Worm (Caenorhabditis elegans): ENCODE data around the gene R13D11.10.

The R13D11.10 gene

ce11 chrV:777285-777684 lies 35.7 kb downstream of the R13D11.10 start, which contains the start of gene R09E12.9:
R09E12.9 (plus strand) TSS chrV:777600.
- no peak for TF ChIP-seq flt-1 (GFP tag; IDR thresholded peaks at IDR 0.05)
- no peak for TF ChIP-seq klf-2 (GFP tag; conservative IDR thresholded peaks at IDR 0.05)
- no peak for TF ChIP-seq ref-1 (GFP tag; conservative IDR thresholded peaks at IDR 0.05)
- no peak for TF ChIP-seq cog-1 (tag; optimal IDR thresholded peaks at IDR 0.05)

- TF ChIP-seq T22C8.4 (GFP tag; IDR thresholded peaks at IDR 0.05), result no peak
- TF ChIP-seq klf-2 (GFP tag; conservative IDR thresholded peaks at IDR 0.05), result no peak
- TF ChIP-seq flt-1 (GFP tag; IDR thresholded peaks at IDR 0.05), result no peak
- no peak for TF ChIP-seq med-1 (GFP tag; optimal IDR thresholded peaks at IDR 0.05; ENCODE audit: insufficient read depth)
- TF ChIP-seq tab-1 (GFP tag; IDR thresholded peaks at IDR 0.05), result no peak
- no peak for TF ChIP-seq cog-1 (tag; optimal IDR thresholded peaks at IDR 0.05)
- no peak for TF ChIP-seq ztf-29 (GFP tag; IDR thresholded peaks at IDR 0.05)
- no peak for TF ChIP-seq ztf-23 (GFP tag; IDR thresholded peaks at IDR 0.05)
- no peak for TF ChIP-seq ref-1 (GFP tag; conservative IDR thresholded peaks at IDR 0.05)
Observed at ce11 chrV:774875-775359, 38.1 kb downstream of the R13D11.10 start, which contains the start of gene srbc-58. srbc-58 (plus strand) TSS chrV:774995.

- TF ChIP-seq ztf-23 (GFP tag; IDR thresholded peaks at IDR 0.05) (no peak), tab-1 (GFP tag; IDR thresholded peaks at IDR 0.05) (no peak), cog-1 (tag; optimal IDR thresholded peaks at IDR 0.05) (no peak), klf-2 (GFP tag; conservative IDR thresholded peaks at IDR 0.05) (no peak), ztf-29 (GFP tag; IDR thresholded peaks at IDR 0.05) (no peak), ref-1 (GFP tag; conservative IDR thresholded peaks at IDR 0.05) (no peak), T22C8.4 (GFP tag; IDR thresholded peaks at IDR 0.05) (no peak), flt-1 (GFP tag; IDR thresholded peaks at IDR 0.05) (no peak), med-1 (GFP tag; optimal IDR thresholded peaks at IDR 0.05; ENCODE audit: insufficient read depth) (no peak)
Observed at ce11 chrV:774341-774740, 38.7 kb downstream of the R13D11.10 start.

- TF ChIP-seq ztf-29 (GFP tag; IDR thresholded peaks at IDR 0.05), result no peak
- TF ChIP-seq cog-1 (tag; optimal IDR thresholded peaks at IDR 0.05), result peak; percentile 68
- no peak for TF ChIP-seq T22C8.4 (GFP tag; IDR thresholded peaks at IDR 0.05)
- no peak for TF ChIP-seq ref-1 (GFP tag; conservative IDR thresholded peaks at IDR 0.05)
- no peak for TF ChIP-seq klf-2 (GFP tag; conservative IDR thresholded peaks at IDR 0.05)
- no peak for TF ChIP-seq flt-1 (GFP tag; IDR thresholded peaks at IDR 0.05)
- TF ChIP-seq med-1 (GFP tag; optimal IDR thresholded peaks at IDR 0.05; ENCODE audit: insufficient read depth), result peak; percentile 18
- TF ChIP-seq ztf-23 (GFP tag; IDR thresholded peaks at IDR 0.05), result no peak
- no peak for TF ChIP-seq tab-1 (GFP tag; IDR thresholded peaks at IDR 0.05)
Observed at ce11 chrV:773256-773655, 39.7 kb downstream of the R13D11.10 start, which contains the start of gene sti-1. sti-1 (plus strand) TSS chrV:773518.

- TF ChIP-seq cog-1 (tag; optimal IDR thresholded peaks at IDR 0.05) (no peak), klf-2 (GFP tag; conservative IDR thresholded peaks at IDR 0.05) (no peak), T22C8.4 (GFP tag; IDR thresholded peaks at IDR 0.05) (no peak), ztf-23 (GFP tag; IDR thresholded peaks at IDR 0.05) (no peak), ztf-29 (GFP tag; IDR thresholded peaks at IDR 0.05) (no peak), flt-1 (GFP tag; IDR thresholded peaks at IDR 0.05) (no peak), ref-1 (GFP tag; conservative IDR thresholded peaks at IDR 0.05) (no peak), med-1 (GFP tag; optimal IDR thresholded peaks at IDR 0.05; ENCODE audit: insufficient read depth) (no peak), tab-1 (GFP tag; IDR thresholded peaks at IDR 0.05) (no peak)
Observed at ce11 chrV:772210-772609, 40.8 kb downstream of the R13D11.10 start.

- TF ChIP-seq med-1 (GFP tag; optimal IDR thresholded peaks at IDR 0.05; ENCODE audit: insufficient read depth) (no peak), ref-1 (GFP tag; conservative IDR thresholded peaks at IDR 0.05) (no peak), flt-1 (GFP tag; IDR thresholded peaks at IDR 0.05) (no peak), T22C8.4 (GFP tag; IDR thresholded peaks at IDR 0.05) (no peak), ztf-23 (GFP tag; IDR thresholded peaks at IDR 0.05) (no peak), cog-1 (tag; optimal IDR thresholded peaks at IDR 0.05) (no peak), ztf-29 (GFP tag; IDR thresholded peaks at IDR 0.05) (no peak), tab-1 (GFP tag; IDR thresholded peaks at IDR 0.05) (no peak), klf-2 (GFP tag; conservative IDR thresholded peaks at IDR 0.05) (no peak)
Observed at ce11 chrV:764732-765131, 48.3 kb downstream of the R13D11.10 start, which contains the start of gene str-238. str-238 (plus strand) TSS chrV:765032.

All from whole organism, midembryonic.